Worm (Caenorhabditis elegans): ENCODE data around the gene srh-177.
A peak's percentile ranks its signal among the peaks of the same experiment; 100 is the strongest.

The srh-177 gene

DNA sequence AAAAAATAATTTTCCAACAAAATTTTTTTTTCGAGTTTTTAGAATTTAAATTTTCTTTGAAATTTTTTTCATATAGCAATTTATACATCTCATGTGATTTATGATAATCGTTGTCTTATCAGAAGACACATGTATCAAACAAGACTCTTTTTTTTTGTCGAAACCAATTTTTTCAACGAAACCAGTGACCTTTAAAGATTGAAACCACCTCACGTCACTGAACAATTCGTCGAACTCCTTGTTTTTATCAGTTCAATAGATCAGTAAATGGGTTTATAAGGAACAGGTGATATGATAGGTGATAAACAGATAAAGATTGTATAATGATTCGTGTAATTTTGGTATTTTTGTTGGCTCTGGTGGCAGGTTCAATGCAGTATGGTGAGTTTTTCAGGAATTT, 24.7 kb upstream of the srh-177 start, which contains the start of gene cnc-7:
cnc-7 (plus strand) TSS at position 301 of the 400 bp plus-strand sequence.
- no peak for TF ChIP-seq ceh-34 (tag; optimal IDR thresholded peaks at IDR 0.05)
- no peak for TF ChIP-seq ztf-16 (tag; optimal IDR thresholded peaks at IDR 0.05)
- TF ChIP-seq fax-1 (tag; optimal IDR thresholded peaks at IDR 0.05) = no peak

DNA sequence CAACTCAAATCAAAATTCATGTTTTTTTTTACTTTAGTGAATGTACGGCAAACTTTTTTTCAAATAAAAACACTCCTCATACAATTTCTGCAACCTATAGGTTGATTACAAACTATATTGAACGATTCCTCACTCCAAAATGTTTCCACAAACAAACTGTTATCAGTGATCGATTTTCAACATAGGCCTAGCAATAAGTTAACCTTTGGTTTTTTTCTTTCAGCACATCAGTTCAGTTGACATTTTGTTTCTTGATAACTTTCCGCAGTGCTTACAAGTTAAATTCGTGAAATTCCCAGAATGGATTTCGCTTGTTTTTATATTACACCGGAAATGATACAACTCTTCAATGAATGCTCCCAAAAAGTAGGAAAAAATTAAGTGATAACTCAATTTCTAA, 18.4 kb upstream of the srh-177 start, which contains the start of gene F53H2.1:
F53H2.1 (plus strand) TSS at position 301 of the 400 bp plus-strand sequence.
- no peak for TF ChIP-seq tbx-2 (tag; optimal IDR thresholded peaks at IDR 0.05)
- no peak for TF ChIP-seq fax-1 (tag; optimal IDR thresholded peaks at IDR 0.05)
- no peak for TF ChIP-seq ceh-48 (tag; optimal IDR thresholded peaks at IDR 0.05)
- TF ChIP-seq ref-2 (tag; optimal IDR thresholded peaks at IDR 0.05) = no peak
- TF ChIP-seq fkh-10 (GFP tag; optimal IDR thresholded peaks at IDR 0.05) = no peak
- TF ChIP-seq tbx-7 (tag; optimal IDR thresholded peaks at IDR 0.05) = no peak
- TF ChIP-seq pat-9 (tag; optimal IDR thresholded peaks at IDR 0.05) = no peak
- TF ChIP-seq C38D4.7 (GFP tag; optimal IDR thresholded peaks at IDR 0.05) = no peak
- no peak for TF ChIP-seq dmd-4 (tag; optimal IDR thresholded peaks at IDR 0.05; ENCODE audit: borderline replicate concordance)
- TF ChIP-seq ceh-24 (tag; optimal IDR thresholded peaks at IDR 0.05) = no peak
- no peak for TF ChIP-seq hlh-13 (GFP tag; optimal IDR thresholded peaks at IDR 0.05)
- TF ChIP-seq fkh-6 (tag; optimal IDR thresholded peaks at IDR 0.05) = no peak
- TF ChIP-seq sox-4 (tag; optimal IDR thresholded peaks at IDR 0.05) = no peak
- TF ChIP-seq ceh-14 (tag; optimal IDR thresholded peaks at IDR 0.05) = no peak
- TF ChIP-seq hlh-15 (tag; optimal IDR thresholded peaks at IDR 0.05) = no peak
- no peak for TF ChIP-seq gmeb-2 (tag; optimal IDR thresholded peaks at IDR 0.05)
- no peak for TF ChIP-seq ets-4 (tag; optimal IDR thresholded peaks at IDR 0.05)
- no peak for TF ChIP-seq unc-42 (tag; optimal IDR thresholded peaks at IDR 0.05)
- TF ChIP-seq sdc-2 (tag; optimal IDR thresholded peaks at IDR 0.05) = no peak

DNA sequence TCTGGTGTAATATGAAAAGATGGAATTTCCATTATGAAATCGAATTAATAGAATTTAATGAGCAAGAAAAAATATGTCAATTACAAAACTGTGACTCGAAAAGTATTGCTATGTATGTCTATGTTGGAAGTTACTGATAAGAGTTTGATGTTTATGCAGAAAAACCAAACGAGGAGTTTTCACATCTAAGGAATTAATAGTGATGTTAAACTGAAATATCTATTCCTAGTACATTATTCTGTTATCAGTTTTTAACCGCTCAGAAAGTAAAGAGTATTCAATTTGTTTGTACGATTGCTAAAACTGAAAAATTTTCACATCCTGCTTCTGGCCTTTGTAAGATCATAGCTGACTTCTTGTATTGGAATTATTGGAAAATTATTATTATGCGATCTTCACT, 17.9 kb upstream of the srh-177 start, which contains the start of gene K02E2.7:
K02E2.7 (minus strand) TSS at position 101 of the 400 bp plus-strand sequence.
- TF ChIP-seq dve-1 (tag; optimal IDR thresholded peaks at IDR 0.05) = no peak
- TF ChIP-seq ceh-2 (tag; optimal IDR thresholded peaks at IDR 0.05) = no peak
- no peak for TF ChIP-seq C08G9.2 (tag; optimal IDR thresholded peaks at IDR 0.05)
- TF ChIP-seq pha-2 (tag; optimal IDR thresholded peaks at IDR 0.05) = no peak
- TF ChIP-seq C38D4.7 (GFP tag; optimal IDR thresholded peaks at IDR 0.05) = no peak
- TF ChIP-seq T23F11.4 (GFP tag; optimal IDR thresholded peaks at IDR 0.05) = no peak
- no peak for TF ChIP-seq sox-4 (tag; optimal IDR thresholded peaks at IDR 0.05)
- no peak for TF ChIP-seq fkh-6 (tag; optimal IDR thresholded peaks at IDR 0.05)
- no peak for TF ChIP-seq sdc-2 (tag; optimal IDR thresholded peaks at IDR 0.05)
- TF ChIP-seq ceh-34 (tag; optimal IDR thresholded peaks at IDR 0.05) = no peak

DNA sequence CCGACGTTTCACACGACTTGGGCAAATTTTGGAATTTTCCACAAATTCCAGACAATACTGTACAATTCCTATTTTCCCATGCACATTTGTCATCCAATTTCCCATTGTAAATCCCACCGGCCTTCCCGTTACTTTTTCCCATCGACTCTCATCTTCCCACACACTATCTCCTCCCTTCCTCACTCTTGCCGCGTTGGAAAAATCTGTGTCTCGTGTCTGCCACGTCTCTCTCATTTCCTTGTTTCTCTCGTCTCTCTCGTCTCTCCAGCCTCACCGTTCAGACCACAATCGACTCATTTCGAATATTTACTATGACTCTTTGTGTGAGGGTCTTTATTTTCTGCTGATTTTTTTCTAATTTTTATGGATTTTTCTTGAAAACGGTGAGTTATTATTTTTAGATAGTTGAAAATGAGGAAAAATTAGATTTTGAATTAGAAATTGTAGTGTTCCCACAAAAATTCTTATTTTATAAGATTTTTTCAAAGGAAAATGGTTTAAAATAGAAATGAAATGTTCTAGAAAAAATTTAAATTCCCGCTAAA, 14.1 kb upstream of the srh-177 start, which contains the start of gene K02E2.11:
K02E2.11 (plus strand) TSS at position 251 of the 545 bp plus-strand sequence.
- peak; percentile 9 for TF ChIP-seq C08G9.2 (tag; optimal IDR thresholded peaks at IDR 0.05)
- TF ChIP-seq dmd-4 (tag; optimal IDR thresholded peaks at IDR 0.05; ENCODE audit: borderline replicate concordance) = no peak
- peak; percentile 16 for TF ChIP-seq hlh-8 (tag; optimal IDR thresholded peaks at IDR 0.05)
- TF ChIP-seq ceh-18 (tag; optimal IDR thresholded peaks at IDR 0.05) = peak; percentile 29
- no peak for TF ChIP-seq ahr-1 (tag; optimal IDR thresholded peaks at IDR 0.05)
- TF ChIP-seq ref-2 (tag; optimal IDR thresholded peaks at IDR 0.05) = peak; percentile 59
- TF ChIP-seq K09A11.1 (tag; optimal IDR thresholded peaks at IDR 0.05; ENCODE audit: insufficient read depth) = no peak
- TF ChIP-seq syd-9 (tag; optimal IDR thresholded peaks at IDR 0.05) = no peak
- TF ChIP-seq dve-1 (tag; optimal IDR thresholded peaks at IDR 0.05) = peak; percentile 1
- peak; percentile 64 for TF ChIP-seq nfya-1 (tag; optimal IDR thresholded peaks at IDR 0.05)
- TF ChIP-seq pat-9 (tag; optimal IDR thresholded peaks at IDR 0.05) = no peak
- peak; percentile 49 for TF ChIP-seq unc-42 (tag; optimal IDR thresholded peaks at IDR 0.05)
- no peak for TF ChIP-seq hlh-6 (tag; optimal IDR thresholded peaks at IDR 0.05)
- TF ChIP-seq ztf-16 (tag; optimal IDR thresholded peaks at IDR 0.05) = no peak
- TF ChIP-seq tbx-2 (tag; optimal IDR thresholded peaks at IDR 0.05) = peak; percentile 1
- no peak for TF ChIP-seq pqm-1 (tag; optimal IDR thresholded peaks at IDR 0.05)
- no peak for TF ChIP-seq madf-2 (tag; optimal IDR thresholded peaks at IDR 0.05)
- no peak for TF ChIP-seq eyg-1 (tag; optimal IDR thresholded peaks at IDR 0.05)
- TF ChIP-seq ceh-2 (tag; optimal IDR thresholded peaks at IDR 0.05) = peak; percentile 11
- TF ChIP-seq hlh-30 (tag; optimal IDR thresholded peaks at IDR 0.05; ENCODE audit: insufficient read depth) = peak; percentile 86
- TF ChIP-seq ceh-31 (tag; optimal IDR thresholded peaks at IDR 0.05) = peak; percentile 69
- TF ChIP-seq unc-55 (GFP tag; optimal IDR thresholded peaks at IDR 0.05) = no peak
- TF ChIP-seq ceh-22 (tag; optimal IDR thresholded peaks at IDR 0.05) = no peak
